Fruit fly (Drosophila melanogaster): ENCODE results near the gene CG46460.

The CG46460 gene

dm6 chr3L:4177981-4178562 is 49.0 kb downstream of the CG46460 start, which contains the start of gene Teh4:
TSS of gene Teh4 (minus strand) at chr3L:4178270.
- TF ChIP-seq Dll (optimal IDR thresholded peaks at IDR 0.05) (no peak), usp (GFP tag; optimal IDR thresholded peaks at IDR 0.05) (no peak), EcR (GFP tag; optimal IDR thresholded peaks at IDR 0.05) (no peak)
